Worm (Caenorhabditis elegans) whole organism, mixed stage, embryonic: ENCODE results near the gene drd-5.
A peak's percentile ranks its signal among the peaks of the same experiment; 100 is the strongest.

ENCODE experiments used
- bed-3 ChIP-seq: fragments of 200-800 bp; sonication (Bioruptor generic); optimal IDR thresholded peaks from 3 replicates; lab custom pipeline; 2018; ENCODE audit warnings: mild to moderate bottlenecking, missing genetic modification characterization, moderate library complexity, missing compliant biosample characterization
- ceh-39 ChIP-seq: fragments of 150-350 bp; optimal IDR thresholded peaks from 2 replicates; lab custom pipeline; 2014; ENCODE audit warnings: missing biosample characterization, missing genetic modification characterization
- ceh-43 ChIP-seq: fragments of 200-800 bp; sonication (Bioruptor generic); optimal IDR thresholded peaks from 2 replicates; lab custom pipeline; 2018; ENCODE audit warnings: mild to moderate bottlenecking, missing genetic modification characterization, moderate library complexity, missing compliant biosample characterization
- ceh-83 ChIP-seq: fragments of 200-800 bp; sonication (Bioruptor generic); optimal IDR thresholded peaks from 2 replicates; lab custom pipeline; 2018; ENCODE audit warnings: mild to moderate bottlenecking, missing genetic modification characterization, missing compliant biosample characterization
- ces-1 ChIP-seq: fragments of 150-350 bp; optimal IDR thresholded peaks from 2 replicates; lab custom pipeline; 2014; ENCODE audit warnings: missing biosample characterization, missing genetic modification reagents, missing genetic modification characterization
- cnd-1 ChIP-seq: fragments of 200-800 bp; sonication (Bioruptor generic); optimal IDR thresholded peaks from 2 replicates; lab custom pipeline; 2018; ENCODE audit warnings: mild to moderate bottlenecking, missing genetic modification characterization, missing compliant biosample characterization
- drap-1 ChIP-seq: fragments of 200-800 bp; sonication (Bioruptor generic); optimal IDR thresholded peaks from 3 replicates; lab custom pipeline; 2018; ENCODE audit warnings: mild to moderate bottlenecking, missing genetic modification characterization, missing compliant biosample characterization
- hlh-1 ChIP-seq: fragments of 150-350 bp; optimal IDR thresholded peaks from 2 replicates; lab custom pipeline; 2014; ENCODE audit warnings: missing biosample characterization, missing genetic modification reagents, missing genetic modification characterization
- lin-13 ChIP-seq: fragments of 150-350 bp; optimal IDR thresholded peaks from 2 replicates; lab custom pipeline; 2014; ENCODE audit warnings: missing biosample characterization, missing genetic modification characterization
- lsy-2 ChIP-seq: fragments of 150-350 bp; optimal IDR thresholded peaks from 2 replicates; lab custom pipeline; 2014; ENCODE audit warnings: missing biosample characterization, missing genetic modification characterization
- mab-5 ChIP-seq: fragments of 150-350 bp; optimal IDR thresholded peaks from 2 replicates; lab custom pipeline; 2014; ENCODE audit warnings: missing biosample characterization, missing genetic modification characterization
- mep-1 ChIP-seq: fragments of 150-350 bp; optimal IDR thresholded peaks from 2 replicates; lab custom pipeline; 2017; ENCODE audit warnings: missing biosample characterization, missing genetic modification reagents, missing genetic modification characterization, inconsistent platforms
- mls-2 ChIP-seq: sonication (generic microtip); optimal IDR thresholded peaks from 2 replicates; lab custom pipeline; 2016; ENCODE audit warnings: mild to moderate bottlenecking, missing genetic modification characterization, moderate library complexity, missing compliant biosample characterization
- nhr-2 ChIP-seq: fragments of 150-350 bp; optimal IDR thresholded peaks from 2 replicates; lab custom pipeline; 2014; ENCODE audit warnings: missing biosample characterization, missing genetic modification characterization
- nhr-237 ChIP-seq: fragments of 150-350 bp; optimal IDR thresholded peaks from 2 replicates; lab custom pipeline; 2014; ENCODE audit warnings: missing biosample characterization, missing genetic modification characterization
- nhr-28 ChIP-seq: fragments of 150-350 bp; optimal IDR thresholded peaks from 2 replicates; lab custom pipeline; 2014; ENCODE audit warnings: missing biosample characterization, missing genetic modification characterization
- nhr-76 ChIP-seq: sonication (generic microtip); optimal IDR thresholded peaks from 2 replicates; lab custom pipeline; 2017; ENCODE audit warnings: missing biosample characterization, missing genetic modification characterization
- pha-4 ChIP-seq: fragments of 150-350 bp; optimal IDR thresholded peaks from 2 replicates; lab custom pipeline; 2018; ENCODE audit warnings: missing biosample characterization, missing genetic modification reagents, missing genetic modification characterization
- snpc-4 ChIP-seq: fragments of 150-350 bp; optimal IDR thresholded peaks from 2 replicates; lab custom pipeline; 2014; ENCODE audit warnings: missing biosample characterization, missing genetic modification characterization
- sptf-1 ChIP-seq: sonication (generic microtip); optimal IDR thresholded peaks from 2 replicates; lab custom pipeline; 2017; ENCODE audit warnings: mild to moderate bottlenecking, missing genetic modification characterization, moderate library complexity, missing compliant biosample characterization
- tbx-8 ChIP-seq: fragments of 200-800 bp; sonication (Bioruptor generic); optimal IDR thresholded peaks from 2 replicates; lab custom pipeline; 2018; ENCODE audit warnings: mild to moderate bottlenecking, missing genetic modification characterization, moderate library complexity, missing compliant biosample characterization
- unc-39 ChIP-seq: fragments of 150-350 bp; optimal IDR thresholded peaks from 2 replicates; lab custom pipeline; 2014; ENCODE audit warnings: missing biosample characterization, missing genetic modification characterization
- unc-62 ChIP-seq: fragments of 150-350 bp; optimal IDR thresholded peaks from 2 replicates; lab custom pipeline; 2014; ENCODE audit warnings: missing biosample characterization, missing genetic modification reagents, missing genetic modification characterization
- zip-8 ChIP-seq: fragments of 150-350 bp; optimal IDR thresholded peaks from 2 replicates; lab custom pipeline; 2014; ENCODE audit warnings: missing biosample characterization, missing genetic modification characterization
- ztf-11 ChIP-seq: fragments of 150-350 bp; optimal IDR thresholded peaks from 2 replicates; lab custom pipeline; 2014; ENCODE audit warnings: missing biosample characterization, missing genetic modification characterization

Gene drd-5

DNA sequence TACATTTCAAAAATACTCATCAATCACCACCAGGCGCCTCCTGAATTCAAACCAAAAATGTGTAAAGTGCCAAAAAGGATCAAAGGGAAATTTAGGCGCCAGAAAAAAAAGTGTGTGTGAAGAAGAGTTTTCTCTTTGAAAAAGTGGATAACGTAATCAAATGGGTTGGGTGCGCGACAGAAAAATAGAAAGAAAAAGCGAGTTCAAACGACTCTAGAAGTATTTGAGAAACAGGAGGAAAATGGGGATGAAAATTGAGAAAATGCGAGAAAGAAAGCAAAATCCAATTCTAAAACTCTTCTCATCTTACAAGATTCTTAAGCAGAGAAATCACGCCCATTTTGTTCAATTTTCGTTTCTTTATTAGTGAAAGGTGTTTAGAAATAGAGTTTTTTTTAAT, 37.7 kb downstream of the drd-5 start:
- peak; percentile 75 for TF ChIP-seq ces-1
- TF ChIP-seq snpc-4 (tag; lab: Kevin White, UChicago), result no peak

DNA sequence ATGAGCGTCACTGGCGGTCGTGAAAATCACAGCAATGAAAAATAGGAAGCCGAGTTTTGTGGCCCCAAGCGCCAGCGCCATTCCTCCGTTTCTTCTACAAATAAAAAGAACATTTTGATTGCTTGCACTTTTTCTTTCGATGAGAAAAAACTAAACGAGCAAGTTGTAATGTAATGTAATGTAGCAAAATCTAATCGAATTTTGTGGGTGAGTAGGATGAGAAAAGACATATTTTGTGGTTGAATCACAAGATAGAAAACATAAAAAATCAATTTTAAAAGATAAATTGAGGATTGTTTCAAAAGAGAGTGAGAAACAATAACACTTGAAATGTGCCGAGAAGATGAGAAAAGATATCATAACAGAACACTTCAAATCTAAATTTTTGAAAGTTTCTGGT, 38.5 kb downstream of the drd-5 start, which contains the start of gene R09F10.5:
R09F10.5 (minus strand) TSS at position 101 of the 400 bp plus-strand sequence.
- TF ChIP-seq ces-1, result no peak
- TF ChIP-seq, all 35 proteins: peak for 0

DNA sequence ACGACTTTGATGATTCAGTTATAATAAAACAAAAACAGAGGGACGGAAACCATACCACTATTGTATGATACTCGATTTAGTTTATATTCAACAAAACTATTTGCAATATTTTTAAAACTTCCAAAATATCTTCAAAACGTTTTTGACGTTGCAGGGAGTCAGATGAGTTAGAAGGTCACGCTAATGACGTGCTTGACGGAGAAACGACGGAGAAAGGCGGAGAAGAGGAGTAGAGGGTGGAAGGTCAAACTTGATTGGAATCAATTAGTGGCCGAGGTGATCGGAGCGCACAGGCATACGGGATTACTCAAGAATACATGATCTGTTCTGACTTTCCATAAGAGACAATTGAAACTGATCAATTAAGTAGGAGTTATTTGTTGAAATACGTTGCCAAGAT, 43.3 kb downstream of the drd-5 start:
- TF ChIP-seq hlh-1 (tag; lab: Kevin White, UChicago), result no peak
- TF ChIP-seq mab-5 (tag; lab: Kevin White, UChicago), result no peak
- no peak for TF ChIP-seq nhr-76
- TF ChIP-seq unc-62, result no peak
- TF ChIP-seq ceh-83 (GFP tag; lab: Kevin White, UChicago), result no peak
- no peak for TF ChIP-seq ces-1
- TF ChIP-seq mep-1 (tag; lab: Kevin White, UChicago), result no peak
- TF ChIP-seq ceh-39 (tag; lab: Kevin White, UChicago), result no peak
- no peak for TF ChIP-seq lin-13 (tag; lab: Kevin White, UChicago)
- TF ChIP-seq unc-39 (tag; lab: Kevin White, UChicago), result no peak
- TF ChIP-seq drap-1 (GFP tag; lab: Kevin White, UChicago), result no peak
- no peak for TF ChIP-seq ceh-43 (GFP tag; lab: Kevin White, UChicago)
- TF ChIP-seq cnd-1 (tag; lab: Kevin White, UChicago), result no peak
- TF ChIP-seq mls-2 (tag; lab: Kevin White, UChicago), result no peak

DNA sequence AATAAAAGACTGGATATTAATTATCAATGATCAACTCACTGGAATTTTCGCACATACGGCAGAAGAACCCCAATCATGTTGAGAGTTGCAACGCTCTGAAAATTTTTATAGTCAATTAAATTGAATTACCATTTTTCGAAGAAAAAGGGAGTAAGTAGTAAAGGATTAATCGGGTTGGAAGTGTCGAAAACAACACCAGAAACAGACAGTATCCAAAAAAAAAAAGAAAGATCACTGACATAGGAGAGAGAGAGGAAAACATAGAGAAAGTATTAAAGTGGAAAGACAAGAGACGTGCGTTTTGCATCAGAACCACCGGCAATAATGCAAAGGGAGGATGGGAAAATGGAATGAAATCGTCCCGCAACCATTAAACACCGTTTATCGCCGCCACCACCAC, 43.8 kb downstream of the drd-5 start, which contains the start of gene inx-5:
inx-5 (minus strand) TSS at position 101 of the 400 bp plus-strand sequence.
- TF ChIP-seq bed-3, result no peak
- no peak for TF ChIP-seq unc-62
- no peak for TF ChIP-seq nhr-2 (tag; lab: Kevin White, UChicago)
- TF ChIP-seq unc-39 (tag; lab: Kevin White, UChicago), result no peak
- no peak for TF ChIP-seq tbx-8
- TF ChIP-seq ztf-11 (tag; lab: Kevin White, UChicago), result no peak
- no peak for TF ChIP-seq pha-4
- TF ChIP-seq cnd-1 (tag; lab: Kevin White, UChicago), result no peak
- TF ChIP-seq zip-8 (tag; lab: Kevin White, UChicago), result no peak
- TF ChIP-seq sptf-1 (tag; lab: Kevin White, UChicago), result no peak
- TF ChIP-seq mls-2 (tag; lab: Kevin White, UChicago), result no peak
- TF ChIP-seq nhr-237 (tag; lab: Kevin White, UChicago), result no peak

DNA sequence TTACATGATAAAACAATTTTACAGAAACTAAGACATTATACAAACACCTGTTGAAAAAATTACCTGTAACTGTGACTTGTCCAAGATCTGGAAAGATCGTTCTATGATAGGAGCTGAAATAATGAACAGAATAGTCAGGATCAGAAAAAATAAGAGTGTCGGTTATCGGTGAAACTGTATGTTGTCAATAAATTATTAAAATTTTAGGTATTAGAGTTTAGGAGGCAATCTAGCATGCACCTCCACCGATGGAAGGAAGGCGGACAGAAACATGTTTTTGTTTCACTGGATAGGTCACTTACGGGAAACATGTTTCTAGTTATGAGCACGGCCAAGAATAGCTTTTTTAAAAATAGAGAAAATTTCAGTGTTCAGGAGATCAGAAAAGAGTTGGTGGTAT, 46.6 kb downstream of the drd-5 start, which contains the start of gene ced-13:
ced-13 (minus strand) TSS at position 101 of the 400 bp plus-strand sequence.
- TF ChIP-seq lsy-2 (tag; lab: Kevin White, UChicago) (no peak), snpc-4 (tag; lab: Kevin White, UChicago) (no peak), ceh-39 (tag; lab: Kevin White, UChicago) (no peak)

DNA sequence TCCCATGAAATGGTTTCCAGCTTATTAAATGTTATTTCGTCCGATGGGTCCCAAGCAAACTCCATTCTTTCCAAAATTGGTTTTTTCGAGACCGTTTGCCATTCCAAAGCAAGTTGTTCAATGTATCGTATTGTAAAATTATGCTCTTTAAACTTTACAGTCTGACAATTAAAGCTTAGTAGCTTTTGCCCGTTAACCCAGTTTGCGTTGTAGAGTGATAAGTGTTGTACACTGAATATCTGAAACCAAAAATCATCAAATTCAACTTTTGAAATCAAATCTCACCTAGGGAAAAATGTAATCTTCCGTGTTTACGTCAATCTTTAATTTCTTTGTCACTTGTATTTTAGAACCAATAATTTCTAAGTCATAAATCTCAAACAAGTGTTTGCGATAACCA, 48.8 kb downstream of the drd-5 start:
- TF ChIP-seq ceh-43 (GFP tag; lab: Kevin White, UChicago) (no peak), nhr-28 (no peak), ces-1 (no peak), mls-2 (tag; lab: Kevin White, UChicago) (no peak), pha-4 (no peak), cnd-1 (tag; lab: Kevin White, UChicago) (no peak), bed-3 (no peak), lsy-2 (tag; lab: Kevin White, UChicago) (no peak), sptf-1 (tag; lab: Kevin White, UChicago) (no peak)
